Worm (Caenorhabditis elegans) whole organism, mixed stage, embryonic: ENCODE measurements around the gene frg-1.

Experiments
- bed-3 ChIP-seq: fragments of 200-800 bp; sonication (Bioruptor generic); optimal IDR thresholded peaks from 3 replicates; lab custom pipeline; 2018; ENCODE audit warnings: mild to moderate bottlenecking, missing genetic modification characterization, moderate library complexity, missing compliant biosample characterization
- blmp-1 ChIP-seq: fragments of 150-350 bp; optimal IDR thresholded peaks from 2 replicates; lab custom pipeline; 2014; ENCODE audit warnings: missing biosample characterization, missing genetic modification characterization
- ceh-39 ChIP-seq: fragments of 150-350 bp; optimal IDR thresholded peaks from 2 replicates; lab custom pipeline; 2014; ENCODE audit warnings: missing biosample characterization, missing genetic modification characterization
- ceh-43 ChIP-seq: fragments of 200-800 bp; sonication (Bioruptor generic); optimal IDR thresholded peaks from 2 replicates; lab custom pipeline; 2018; ENCODE audit warnings: mild to moderate bottlenecking, missing genetic modification characterization, moderate library complexity, missing compliant biosample characterization
- ceh-83 ChIP-seq: fragments of 200-800 bp; sonication (Bioruptor generic); optimal IDR thresholded peaks from 2 replicates; lab custom pipeline; 2018; ENCODE audit warnings: mild to moderate bottlenecking, missing genetic modification characterization, missing compliant biosample characterization
- ces-1 ChIP-seq: fragments of 150-350 bp; optimal IDR thresholded peaks from 2 replicates; lab custom pipeline; 2014; ENCODE audit warnings: missing biosample characterization, missing genetic modification reagents, missing genetic modification characterization
- cnd-1 ChIP-seq: fragments of 200-800 bp; sonication (Bioruptor generic); optimal IDR thresholded peaks from 2 replicates; lab custom pipeline; 2018; ENCODE audit warnings: mild to moderate bottlenecking, missing genetic modification characterization, missing compliant biosample characterization
- drap-1 ChIP-seq: fragments of 200-800 bp; sonication (Bioruptor generic); optimal IDR thresholded peaks from 3 replicates; lab custom pipeline; 2018; ENCODE audit warnings: mild to moderate bottlenecking, missing genetic modification characterization, missing compliant biosample characterization
- elt-1 ChIP-seq: sonication (generic microtip); optimal IDR thresholded peaks from 2 replicates; lab custom pipeline; 2017; ENCODE audit warnings: missing genetic modification characterization, mild to moderate bottlenecking, missing compliant biosample characterization, antibody characterized with exemption, moderate library complexity, borderline replicate concordance; ENCODE audit not compliant: insufficient read depth
- elt-3 ChIP-seq: fragments of 150-350 bp; optimal IDR thresholded peaks from 2 replicates; lab custom pipeline; 2014; ENCODE audit warnings: missing biosample characterization, missing genetic modification characterization
- hlh-1 ChIP-seq: fragments of 150-350 bp; optimal IDR thresholded peaks from 2 replicates; lab custom pipeline; 2014; ENCODE audit warnings: missing biosample characterization, missing genetic modification reagents, missing genetic modification characterization
- lin-13 ChIP-seq: fragments of 150-350 bp; optimal IDR thresholded peaks from 2 replicates; lab custom pipeline; 2014; ENCODE audit warnings: missing biosample characterization, missing genetic modification characterization
- lsy-2 ChIP-seq: fragments of 150-350 bp; optimal IDR thresholded peaks from 2 replicates; lab custom pipeline; 2014; ENCODE audit warnings: missing biosample characterization, missing genetic modification characterization
- mab-5 ChIP-seq: fragments of 150-350 bp; optimal IDR thresholded peaks from 2 replicates; lab custom pipeline; 2014; ENCODE audit warnings: missing biosample characterization, missing genetic modification characterization
- mep-1 ChIP-seq: fragments of 150-350 bp; optimal IDR thresholded peaks from 2 replicates; lab custom pipeline; 2017; ENCODE audit warnings: missing biosample characterization, missing genetic modification reagents, missing genetic modification characterization, inconsistent platforms
- mls-2 ChIP-seq: sonication (generic microtip); optimal IDR thresholded peaks from 2 replicates; lab custom pipeline; 2016; ENCODE audit warnings: mild to moderate bottlenecking, missing genetic modification characterization, moderate library complexity, missing compliant biosample characterization
- nhr-12 ChIP-seq: fragments of 150-350 bp; optimal IDR thresholded peaks from 2 replicates; lab custom pipeline; 2014; ENCODE audit warnings: missing biosample characterization, missing genetic modification characterization
- nhr-2 ChIP-seq: fragments of 150-350 bp; optimal IDR thresholded peaks from 2 replicates; lab custom pipeline; 2014; ENCODE audit warnings: missing biosample characterization, missing genetic modification characterization
- nhr-237 ChIP-seq: fragments of 150-350 bp; optimal IDR thresholded peaks from 2 replicates; lab custom pipeline; 2014; ENCODE audit warnings: missing biosample characterization, missing genetic modification characterization
- nhr-28 ChIP-seq: fragments of 150-350 bp; optimal IDR thresholded peaks from 2 replicates; lab custom pipeline; 2014; ENCODE audit warnings: missing biosample characterization, missing genetic modification characterization
- nhr-76 ChIP-seq: sonication (generic microtip); optimal IDR thresholded peaks from 2 replicates; lab custom pipeline; 2017; ENCODE audit warnings: missing biosample characterization, missing genetic modification characterization
- pha-4 ChIP-seq: fragments of 150-350 bp; optimal IDR thresholded peaks from 2 replicates; lab custom pipeline; 2018; ENCODE audit warnings: missing biosample characterization, missing genetic modification reagents, missing genetic modification characterization
- sem-2 ChIP-seq: fragments of 200-800 bp; sonication (Bioruptor generic); optimal IDR thresholded peaks from 2 replicates; lab custom pipeline; 2018; ENCODE audit warnings: mild to moderate bottlenecking, missing genetic modification characterization, missing compliant biosample characterization
- sptf-1 ChIP-seq: sonication (generic microtip); optimal IDR thresholded peaks from 2 replicates; lab custom pipeline; 2017; ENCODE audit warnings: mild to moderate bottlenecking, missing genetic modification characterization, moderate library complexity, missing compliant biosample characterization
- tbx-8 ChIP-seq: fragments of 200-800 bp; sonication (Bioruptor generic); optimal IDR thresholded peaks from 2 replicates; lab custom pipeline; 2018; ENCODE audit warnings: mild to moderate bottlenecking, missing genetic modification characterization, moderate library complexity, missing compliant biosample characterization
- unc-39 ChIP-seq: fragments of 150-350 bp; optimal IDR thresholded peaks from 2 replicates; lab custom pipeline; 2014; ENCODE audit warnings: missing biosample characterization, missing genetic modification characterization
- unc-62 ChIP-seq: fragments of 150-350 bp; optimal IDR thresholded peaks from 2 replicates; lab custom pipeline; 2014; ENCODE audit warnings: missing biosample characterization, missing genetic modification reagents, missing genetic modification characterization
- ztf-11 ChIP-seq: fragments of 150-350 bp; optimal IDR thresholded peaks from 2 replicates; lab custom pipeline; 2014; ENCODE audit warnings: missing biosample characterization, missing genetic modification characterization

Gene frg-1

DNA sequence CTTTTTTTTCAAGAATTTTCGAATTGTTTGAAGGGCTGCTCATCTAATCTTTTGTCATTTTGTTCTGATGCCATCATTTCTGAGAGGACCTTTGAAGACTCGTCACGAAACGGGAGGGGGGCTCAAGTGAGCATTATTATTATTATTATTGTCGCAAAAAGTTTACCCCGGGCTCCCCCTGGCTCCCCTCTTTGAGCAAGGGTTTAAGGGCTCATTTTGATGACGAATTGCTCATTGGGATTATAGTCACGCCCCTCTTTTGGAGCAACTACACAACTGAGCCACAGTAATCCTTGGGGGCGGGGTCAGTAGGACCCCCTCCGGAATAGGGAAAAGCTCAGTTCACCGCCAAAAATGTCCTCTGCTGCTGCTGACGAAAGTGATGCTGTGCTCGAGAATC, 36.7 kb upstream of the frg-1 start, which contains the start of gene unc-25:
Gene unc-25, plus strand, starts transcription at position 345 of the 400 bp plus-strand sequence.
- TF ChIP-seq blmp-1 (tag; lab: Kevin White, UChicago) = no peak
- TF ChIP-seq ceh-83 (GFP tag; lab: Kevin White, UChicago) = no peak
- TF ChIP-seq tbx-8 (GFP tag; lab: Kevin White, UChicago) = no peak
- no peak for TF ChIP-seq nhr-237 (tag; lab: Kevin White, UChicago)
- no peak for TF ChIP-seq nhr-76 (tag; lab: Kevin White, UChicago)
- no peak for TF ChIP-seq nhr-2 (tag; lab: Kevin White, UChicago)
- TF ChIP-seq unc-62 = no peak
- TF ChIP-seq ceh-39 (tag; lab: Kevin White, UChicago) = no peak
- TF ChIP-seq mep-1 (tag; lab: Kevin White, UChicago) = no peak
- no peak for TF ChIP-seq bed-3 (GFP tag; lab: Kevin White, UChicago)
- TF ChIP-seq hlh-1 (tag; lab: Kevin White, UChicago) = no peak
- no peak for TF ChIP-seq nhr-12
- no peak for TF ChIP-seq ztf-11 (tag; lab: Kevin White, UChicago)
- no peak for TF ChIP-seq unc-39 (tag; lab: Kevin White, UChicago)
- TF ChIP-seq sem-2 (GFP tag; lab: Kevin White, UChicago) = no peak

ce11 chrIII:12944064-12944463, 34.9 kb upstream of the frg-1 start:
- no peak for TF ChIP-seq ces-1 (GFP tag; lab: Kevin White, UChicago)
- no peak for TF ChIP-seq drap-1 (GFP tag; lab: Kevin White, UChicago)
- TF ChIP-seq nhr-76 (tag; lab: Kevin White, UChicago) = no peak
- TF ChIP-seq nhr-2 (tag; lab: Kevin White, UChicago) = no peak
- no peak for TF ChIP-seq pha-4
- TF ChIP-seq cnd-1 (tag; lab: Kevin White, UChicago) = no peak
- TF ChIP-seq mep-1 (tag; lab: Kevin White, UChicago) = no peak

ce11 chrIII:12945072-12945471, 33.9 kb upstream of the frg-1 start:
- TF ChIP-seq nhr-28 (tag; lab: Kevin White, UChicago) = no peak
- no peak for TF ChIP-seq sptf-1

- TF ChIP-seq ztf-11 (tag; lab: Kevin White, UChicago) (no peak), nhr-76 (tag; lab: Kevin White, UChicago) (no peak), nhr-28 (tag; lab: Kevin White, UChicago) (no peak), elt-1 (tag; lab: Kevin White, UChicago) (no peak), blmp-1 (tag; lab: Kevin White, UChicago) (no peak), pha-4 (no peak), ceh-39 (tag; lab: Kevin White, UChicago) (no peak), bed-3 (GFP tag; lab: Kevin White, UChicago) (no peak), nhr-237 (tag; lab: Kevin White, UChicago) (no peak), tbx-8 (GFP tag; lab: Kevin White, UChicago) (no peak), drap-1 (GFP tag; lab: Kevin White, UChicago) (no peak), nhr-2 (tag; lab: Kevin White, UChicago) (no peak), lsy-2 (tag; lab: Kevin White, UChicago) (no peak), sptf-1 (no peak), elt-3 (tag; lab: Kevin White, UChicago) (no peak), nhr-12 (no peak), lin-13 (tag; lab: Kevin White, UChicago) (no peak), ceh-43 (GFP tag; lab: Kevin White, UChicago) (no peak), mls-2 (tag; lab: Kevin White, UChicago) (no peak)
Observed at ce11 chrIII:12951362-12952228, 27.4 kb upstream of the frg-1 start, which contains the start of gene Y39E4A.1. Gene Y39E4A.1, plus strand, starts transcription at chrIII:12951412.

DNA sequence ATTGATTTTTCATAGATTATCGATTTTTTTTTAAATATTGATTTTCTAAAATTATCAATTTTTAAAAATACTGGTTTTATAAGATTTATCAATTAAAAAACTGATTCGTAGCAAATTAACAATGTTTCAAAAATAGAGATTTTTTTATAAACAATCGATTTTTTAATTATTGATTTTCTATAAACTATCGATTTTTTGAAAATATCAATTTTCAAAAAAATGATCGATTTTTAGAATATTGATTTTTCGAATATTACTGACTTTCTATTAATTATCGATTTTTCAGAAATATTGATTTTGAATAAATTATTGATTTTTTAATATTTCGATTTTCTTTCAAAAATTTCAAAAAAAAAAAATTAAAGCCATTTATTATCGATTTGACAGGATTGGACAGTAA, 26.3 kb upstream of the frg-1 start:
- TF ChIP-seq mab-5 (tag; lab: Kevin White, UChicago) (no peak), ces-1 (GFP tag; lab: Kevin White, UChicago) (peak; percentile 20), mep-1 (tag; lab: Kevin White, UChicago) (no peak)
